Fruit fly (Drosophila melanogaster): ENCODE measurements around the gene Myo28B1.

Gene Myo28B1

dm6 chr2L:7665747-7666146 lies at the start of gene Myo28B1:
Gene Myo28B1, plus strand, starts transcription at chr2L:7666047.
- no peak for TF ChIP-seq Blimp-1 (GFP tag; optimal IDR thresholded peaks at IDR 0.05)
- no peak for TF ChIP-seq pdm3 (GFP tag; optimal IDR thresholded peaks at IDR 0.05)
- TF ChIP-seq svp (GFP tag): peak; percentile 14
- TF ChIP-seq Ets21C (GFP tag; optimal IDR thresholded peaks at IDR 0.05): no peak

DNA sequence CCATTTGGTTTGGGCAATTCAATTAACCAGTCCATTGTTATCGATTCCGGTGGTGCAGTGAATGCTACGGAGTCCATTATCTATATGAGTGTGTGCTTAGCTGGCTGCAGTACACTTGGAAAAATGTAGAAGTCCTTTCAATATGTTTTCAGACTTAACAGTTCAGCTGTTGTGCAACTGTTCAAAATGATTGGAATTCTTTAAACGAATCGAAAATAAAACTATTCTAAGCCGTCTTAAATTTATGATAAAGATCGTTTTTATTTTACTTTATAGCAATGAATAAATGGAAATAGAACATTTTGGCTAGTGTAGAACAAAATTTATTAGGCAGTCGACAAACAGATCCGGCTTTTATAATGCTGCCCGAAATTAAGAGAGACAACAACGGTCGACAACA lies 49.0 kb upstream of the Myo28B1 start:
- TF ChIP-seq CG8319 (GFP tag; optimal IDR thresholded peaks at IDR 0.05): no peak
- TF ChIP-seq spab (GFP tag; optimal IDR thresholded peaks at IDR 0.05): no peak
- TF ChIP-seq Sox15 (GFP tag; optimal IDR thresholded peaks at IDR 0.05): no peak
- TF ChIP-seq dac (GFP tag; optimal IDR thresholded peaks at IDR 0.05): no peak
- no peak for TF ChIP-seq topi (GFP tag; optimal IDR thresholded peaks at IDR 0.05)
- TF ChIP-seq fd85E (GFP tag; optimal IDR thresholded peaks at IDR 0.05): no peak
- TF ChIP-seq OdsH (GFP tag; optimal IDR thresholded peaks at IDR 0.05): no peak
- no peak for TF ChIP-seq CG6854 (GFP tag; optimal IDR thresholded peaks at IDR 0.05)
- no peak for TF ChIP-seq CG3919 (GFP tag; optimal IDR thresholded peaks at IDR 0.05)
- no peak for TF ChIP-seq Hr39 (GFP tag; optimal IDR thresholded peaks at IDR 0.05)
- TF ChIP-seq Sox102F (GFP tag; optimal IDR thresholded peaks at IDR 0.05): no peak
- no peak for TF ChIP-seq Eip75B (GFP tag; optimal IDR thresholded peaks at IDR 0.05)

DNA sequence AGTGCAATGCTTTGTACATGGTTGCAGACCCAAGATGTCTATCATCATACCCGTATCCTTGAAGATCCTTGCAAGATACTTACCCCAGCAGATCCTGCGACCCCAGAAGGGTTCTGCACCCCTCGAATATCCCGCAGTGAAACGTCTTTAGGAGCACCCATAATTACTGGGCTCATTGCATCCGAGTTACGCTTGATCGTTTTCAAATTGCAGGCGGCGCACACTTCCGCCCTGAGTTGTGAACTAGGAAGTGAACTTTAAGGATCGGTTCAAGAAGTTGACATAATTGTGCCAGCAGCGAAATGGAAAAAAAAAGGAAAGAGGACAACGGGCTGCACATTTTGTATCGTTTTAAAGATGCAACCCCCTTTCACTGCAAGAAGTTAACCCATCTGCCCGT lies 47.3 kb upstream of the Myo28B1 start:
- TF ChIP-seq topi (GFP tag; optimal IDR thresholded peaks at IDR 0.05): no peak
- TF ChIP-seq net (GFP tag; optimal IDR thresholded peaks at IDR 0.05): no peak
- TF ChIP-seq Eip93F (GFP tag; optimal IDR thresholded peaks at IDR 0.05): no peak
- TF ChIP-seq OdsH (GFP tag; optimal IDR thresholded peaks at IDR 0.05): no peak
- no peak for TF ChIP-seq CG6854 (GFP tag; optimal IDR thresholded peaks at IDR 0.05)
- no peak for TF ChIP-seq fd85E (GFP tag; optimal IDR thresholded peaks at IDR 0.05)
- TF ChIP-seq lz (GFP tag; optimal IDR thresholded peaks at IDR 0.05): no peak

- TF ChIP-seq CG16779 (tag; optimal IDR thresholded peaks at IDR 0.05): no peak
- TF ChIP-seq Hr38 (GFP tag; optimal IDR thresholded peaks at IDR 0.05): no peak
- peak; percentile 3 for TF ChIP-seq CG10631 (GFP tag; optimal IDR thresholded peaks at IDR 0.05)
- TF ChIP-seq CG11762 (GFP tag; optimal IDR thresholded peaks at IDR 0.05; ENCODE audit: insufficient read depth): no peak
- peak; percentile 64 for TF ChIP-seq CG34406 (GFP tag; optimal IDR thresholded peaks at IDR 0.05)
- TF ChIP-seq Hr39 (GFP tag; optimal IDR thresholded peaks at IDR 0.05): peak; percentile 74
- TF ChIP-seq fd85E (GFP tag; optimal IDR thresholded peaks at IDR 0.05): no peak
- TF ChIP-seq Hr4 (GFP tag; optimal IDR thresholded peaks at IDR 0.05): no peak
- TF ChIP-seq Ets21C (GFP tag; optimal IDR thresholded peaks at IDR 0.05): peak; percentile 18
- TF ChIP-seq CG6792 (GFP tag; optimal IDR thresholded peaks at IDR 0.05): peak; percentile 65
- TF ChIP-seq cyc (GFP tag; optimal IDR thresholded peaks at IDR 0.05): peak; percentile 70
- peak; percentile 74 for TF ChIP-seq CG11902 (GFP tag; optimal IDR thresholded peaks at IDR 0.05)
- TF ChIP-seq CG7368 (GFP tag; optimal IDR thresholded peaks at IDR 0.05): no peak
- peak; percentile 89 for TF ChIP-seq svp (GFP tag)
- TF ChIP-seq CG11294 (GFP tag; IDR thresholded peaks at IDR 0.05): no peak
- peak; percentile 72 for TF ChIP-seq topi (GFP tag; optimal IDR thresholded peaks at IDR 0.05)
- TF ChIP-seq Eip78C (GFP tag): peak; percentile 87
- peak; percentile 77 for TF ChIP-seq Met (GFP tag; optimal IDR thresholded peaks at IDR 0.05)
- TF ChIP-seq CG32006 (GFP tag; optimal IDR thresholded peaks at IDR 0.05): no peak
- peak; percentile 66 for TF ChIP-seq esn (GFP tag; optimal IDR thresholded peaks at IDR 0.05)
- TF ChIP-seq vri (GFP tag; optimal IDR thresholded peaks at IDR 0.05): peak; percentile 30
- peak; percentile 41 for TF ChIP-seq Sox14 (GFP tag; optimal IDR thresholded peaks at IDR 0.05)
- TF ChIP-seq dsx (GFP tag; optimal IDR thresholded peaks at IDR 0.05; ENCODE audit: poor library complexity, severe bottlenecking): peak; percentile 1
- no peak for TF ChIP-seq Gug (GFP tag; IDR thresholded peaks at IDR 0.05)
- no peak for TF ChIP-seq CG6854 (GFP tag; optimal IDR thresholded peaks at IDR 0.05)
- TF ChIP-seq pdm3 (GFP tag; optimal IDR thresholded peaks at IDR 0.05): peak; percentile 53
- TF ChIP-seq Blimp-1 (GFP tag; optimal IDR thresholded peaks at IDR 0.05): peak; percentile 24
- TF ChIP-seq CG3032 (tag; optimal IDR thresholded peaks at IDR 0.05): no peak
- peak; percentile 60 for TF ChIP-seq Sox102F (GFP tag; optimal IDR thresholded peaks at IDR 0.05)
- peak; percentile 58 for TF ChIP-seq acj6 (GFP tag; optimal IDR thresholded peaks at IDR 0.05)
- TF ChIP-seq spab (GFP tag; optimal IDR thresholded peaks at IDR 0.05): no peak
- TF ChIP-seq CG6163 (GFP tag; IDR thresholded peaks at IDR 0.05): no peak
- no peak for TF ChIP-seq fd59A (GFP tag; optimal IDR thresholded peaks at IDR 0.05)
- no peak for TF ChIP-seq CG15336 (GFP tag; IDR thresholded peaks at IDR 0.05)
- TF ChIP-seq CG9139 (GFP tag; optimal IDR thresholded peaks at IDR 0.05): no peak
- TF ChIP-seq CG8632 (GFP tag; optimal IDR thresholded peaks at IDR 0.05): peak; percentile 21
- peak; percentile 41 for TF ChIP-seq achi (GFP tag; optimal IDR thresholded peaks at IDR 0.05)
- peak; percentile 61 for TF ChIP-seq Sox15 (GFP tag; optimal IDR thresholded peaks at IDR 0.05)
Observed at dm6 chr2L:7619234-7619633, 46.6 kb upstream of the Myo28B1 start.

Data from whole organism, prepupa.